Worm (Caenorhabditis elegans): ENCODE results near the gene str-69.
"Not testable (repeated sequence)": the region's sequence is repeated elsewhere in the genome, so short reads cannot be mapped to it uniquely, and the experiment has no call there.

str-69 gene

ce11 chrV:3080792-3081191, 24.9 kb downstream of the str-69 start, which contains the start of gene srt-5:
TSS of gene srt-5 (minus strand) at chrV:3080892.
- TF ChIP-seq M03D4.4 (tag; optimal IDR thresholded peaks at IDR 0.05): no peak
- no peak for TF ChIP-seq unc-120 (tag; optimal IDR thresholded peaks at IDR 0.05; ENCODE audit: poor library complexity, severe bottlenecking)
- no peak for TF ChIP-seq cnd-1 (tag; optimal IDR thresholded peaks at IDR 0.05)
- no peak for TF ChIP-seq elt-3 (tag; optimal IDR thresholded peaks at IDR 0.05)

ce11 chrV:3071548-3071947, 34.2 kb downstream of the str-69 start, which contains the start of gene C50H11.13:
TSS of gene C50H11.13 (minus strand) at chrV:3071648.
- TF ChIP-seq mls-2 (tag; optimal IDR thresholded peaks at IDR 0.05) (no peak), elt-1 (tag; optimal IDR thresholded peaks at IDR 0.05; ENCODE audit: borderline replicate concordance, insufficient read depth) (no peak), hlh-1 (tag; optimal IDR thresholded peaks at IDR 0.05) (no peak), flh-1 (GFP tag; optimal IDR thresholded peaks at IDR 0.05) (no peak), nhr-237 (tag; optimal IDR thresholded peaks at IDR 0.05) (no peak), lin-13 (tag; optimal IDR thresholded peaks at IDR 0.05) (no peak), elt-3 (tag; optimal IDR thresholded peaks at IDR 0.05) (no peak), ceh-39 (tag; optimal IDR thresholded peaks at IDR 0.05) (no peak), cnd-1 (tag; optimal IDR thresholded peaks at IDR 0.05) (no peak), ceh-83 (GFP tag; optimal IDR thresholded peaks at IDR 0.05) (no peak), lsy-2 (tag; optimal IDR thresholded peaks at IDR 0.05) (no peak), unc-62 (GFP tag; optimal IDR thresholded peaks at IDR 0.05) (no peak), unc-39 (tag; optimal IDR thresholded peaks at IDR 0.05) (no peak), sptf-1 (tag; optimal IDR thresholded peaks at IDR 0.05) (no peak), bed-3 (GFP tag; optimal IDR thresholded peaks at IDR 0.05) (no peak), nhr-2 (tag; optimal IDR thresholded peaks at IDR 0.05) (no peak), sem-2 (GFP tag; optimal IDR thresholded peaks at IDR 0.05) (no peak), drap-1 (GFP tag; optimal IDR thresholded peaks at IDR 0.05) (no peak), zip-8 (tag; optimal IDR thresholded peaks at IDR 0.05) (no peak)

ce11 chrV:3069101-3069500, 36.6 kb downstream of the str-69 start, which contains the start of gene str-40:
TSS of gene str-40 (minus strand) at chrV:3069201.
- TF ChIP-seq elt-1 (tag; optimal IDR thresholded peaks at IDR 0.05; ENCODE audit: borderline replicate concordance, insufficient read depth): no peak
- TF ChIP-seq lin-32 (GFP tag; optimal IDR thresholded peaks at IDR 0.05): no peak
- no peak for TF ChIP-seq nhr-76 (tag; optimal IDR thresholded peaks at IDR 0.05)
- TF ChIP-seq flh-1 (GFP tag; optimal IDR thresholded peaks at IDR 0.05): no peak
- no peak for TF ChIP-seq nhr-237 (tag; optimal IDR thresholded peaks at IDR 0.05)
- no peak for TF ChIP-seq unc-62 (GFP tag; optimal IDR thresholded peaks at IDR 0.05)
- TF ChIP-seq elt-3 (tag; optimal IDR thresholded peaks at IDR 0.05): no peak
- TF ChIP-seq lin-13 (tag; optimal IDR thresholded peaks at IDR 0.05): no peak
- no peak for TF ChIP-seq zip-8 (tag; optimal IDR thresholded peaks at IDR 0.05)
- TF ChIP-seq mab-5 (tag; optimal IDR thresholded peaks at IDR 0.05): no peak

ce11 chrV:3065928-3066327, 39.8 kb downstream of the str-69 start, which contains the start of gene srh-185:
TSS of gene srh-185 (plus strand) at chrV:3066228.
- TF ChIP-seq nhr-76 (tag; optimal IDR thresholded peaks at IDR 0.05) (no peak), elt-3 (tag; optimal IDR thresholded peaks at IDR 0.05) (no peak), drap-1 (GFP tag; optimal IDR thresholded peaks at IDR 0.05) (no peak), lin-13 (tag; optimal IDR thresholded peaks at IDR 0.05) (no peak), mep-1 (tag; optimal IDR thresholded peaks at IDR 0.05) (no peak), ham-2 (GFP tag; optimal IDR thresholded peaks at IDR 0.05) (no peak), mls-2 (tag; optimal IDR thresholded peaks at IDR 0.05) (no peak)

ce11 chrV:3064418-3064817, 41.3 kb downstream of the str-69 start, which contains the start of gene srt-16:
TSS of gene srt-16 (minus strand) at chrV:3064518.
- not testable (repeated sequence) for TF ChIP-seq ztf-11, mab-5, ceh-39 (tag; optimal IDR thresholded peaks at IDR 0.05)

- TF ChIP-seq mep-1 (tag; optimal IDR thresholded peaks at IDR 0.05) (no peak), elt-1 (tag; optimal IDR thresholded peaks at IDR 0.05; ENCODE audit: borderline replicate concordance, insufficient read depth) (no peak)
Observed at ce11 chrV:3062078-3062477, 43.6 kb downstream of the str-69 start, which contains the start of gene srt-15. TSS of gene srt-15 (minus strand) at chrV:3062178.

ce11 chrV:3058996-3059395, 46.7 kb downstream of the str-69 start, which contains the start of gene str-244:
TSS of gene str-244 (minus strand) at chrV:3059096.
- TF ChIP-seq blmp-1 (tag; optimal IDR thresholded peaks at IDR 0.05) (no peak), lin-32 (GFP tag; optimal IDR thresholded peaks at IDR 0.05) (no peak), zip-8 (tag; optimal IDR thresholded peaks at IDR 0.05) (no peak), hlh-1 (tag; optimal IDR thresholded peaks at IDR 0.05) (no peak), mls-2 (tag; optimal IDR thresholded peaks at IDR 0.05) (no peak), cnd-1 (tag; optimal IDR thresholded peaks at IDR 0.05) (no peak), ces-1 (GFP tag; optimal IDR thresholded peaks at IDR 0.05) (no peak), nhr-237 (tag; optimal IDR thresholded peaks at IDR 0.05) (no peak), lsy-2 (tag; optimal IDR thresholded peaks at IDR 0.05) (no peak), tbx-8 (GFP tag; optimal IDR thresholded peaks at IDR 0.05) (no peak), nhr-12 (tag; optimal IDR thresholded peaks at IDR 0.05) (no peak), bed-3 (GFP tag; optimal IDR thresholded peaks at IDR 0.05) (no peak), unc-120 (tag; optimal IDR thresholded peaks at IDR 0.05; ENCODE audit: poor library complexity, severe bottlenecking) (no peak), ceh-83 (GFP tag; optimal IDR thresholded peaks at IDR 0.05) (no peak), pha-4 (tag; optimal IDR thresholded peaks at IDR 0.05) (no peak), mep-1 (tag; optimal IDR thresholded peaks at IDR 0.05) (no peak), snpc-4 (tag; optimal IDR thresholded peaks at IDR 0.05) (no peak)

Measured in whole organism, mixed stage, embryonic.